Fruit fly (Drosophila melanogaster): ENCODE measurements around the gene CG14683.

The CG14683 gene

DNA sequence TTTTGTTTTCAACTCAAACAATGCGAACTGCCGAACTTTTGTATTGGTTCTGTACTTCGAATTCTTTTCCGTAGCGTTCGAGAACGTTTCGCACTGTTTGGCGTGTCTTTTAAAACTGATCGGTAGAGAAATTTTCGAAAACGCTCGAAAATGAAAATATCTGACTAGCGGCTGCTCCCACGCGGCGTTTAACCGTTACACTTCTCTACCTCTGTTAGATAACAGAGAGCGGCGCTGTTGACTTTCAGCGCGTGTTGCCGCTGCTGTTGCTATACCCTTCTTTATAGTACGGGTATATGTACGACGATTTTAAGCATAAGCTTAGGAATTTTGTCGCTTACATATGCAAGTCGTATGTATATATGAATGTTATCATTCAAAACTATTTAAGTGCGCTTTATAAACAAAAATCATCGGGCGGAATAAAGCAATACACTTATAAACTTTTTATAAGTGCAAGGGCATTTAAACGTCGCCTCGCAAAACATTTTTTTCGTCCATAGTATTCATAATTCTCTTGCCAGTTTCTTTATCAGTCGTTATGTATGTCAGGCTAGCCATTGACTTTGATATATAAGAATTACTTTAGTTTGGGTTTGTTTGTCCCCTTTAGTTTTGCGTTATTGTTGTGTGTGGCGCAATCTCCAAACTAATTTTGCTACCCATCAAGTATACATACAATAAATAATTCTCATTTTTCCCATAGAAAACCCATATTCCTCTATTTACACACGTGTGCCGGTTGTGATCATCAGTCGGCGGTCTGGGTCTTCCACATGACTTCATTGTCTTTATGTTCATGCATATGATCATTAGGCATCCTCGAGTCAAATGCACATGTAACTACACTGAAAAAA, 15.4 kb upstream of the CG14683 start, which contains the start of gene Phyhd1 (continued):
- peak; percentile 83 for TF ChIP-seq Jarid2 (GFP tag; optimal IDR thresholded peaks at IDR 0.05)
- TF ChIP-seq pros (GFP tag; optimal IDR thresholded peaks at IDR 0.05), result peak; percentile 16
- peak; percentile 98 for TF ChIP-seq CG2120 (GFP tag; optimal IDR thresholded peaks at IDR 0.05)
- peak; percentile 95 for TF ChIP-seq CG18599 (GFP tag; optimal IDR thresholded peaks at IDR 0.05)
- no peak for TF ChIP-seq cg (GFP tag; optimal IDR thresholded peaks at IDR 0.05)
- TF ChIP-seq Taf1 (GFP tag; IDR thresholded peaks at IDR 0.05), result peak; percentile 73
- peak; percentile 97 for TF ChIP-seq CG12769 (tag; optimal IDR thresholded peaks at IDR 0.05)
- TF ChIP-seq bcd (GFP tag; optimal IDR thresholded peaks at IDR 0.05), result peak; percentile 95
- TF ChIP-seq chn (GFP tag; optimal IDR thresholded peaks at IDR 0.05), result peak; percentile 95
- TF ChIP-seq croc (GFP tag; conservative IDR thresholded peaks at IDR 0.05), result peak; percentile 84
- peak; percentile 91 for TF ChIP-seq Mrtf (GFP tag; IDR thresholded peaks at IDR 0.05)
- TF ChIP-seq peb (GFP tag; IDR thresholded peaks at IDR 0.05), result peak; percentile 83
- TF ChIP-seq gt (GFP tag; IDR thresholded peaks at IDR 0.05), result peak; percentile 32; the same call in 1 of the 2 replicates
- TF ChIP-seq Atf-2 (GFP tag; optimal IDR thresholded peaks at IDR 0.05), result peak; percentile 96
- peak; percentile 95 for TF ChIP-seq salm (tag; optimal IDR thresholded peaks at IDR 0.05)
- peak; percentile 98 for TF ChIP-seq unpg (GFP tag; optimal IDR thresholded peaks at IDR 0.05)
- peak; percentile 92 for TF ChIP-seq btn (GFP tag; optimal IDR thresholded peaks at IDR 0.05)
- TF ChIP-seq danr (GFP tag; IDR thresholded peaks at IDR 0.05), result peak; percentile 70
- peak; percentile 94 for TF ChIP-seq CG12155 (GFP tag; optimal IDR thresholded peaks at IDR 0.05)
- peak; percentile 97 for TF ChIP-seq CG10959 (GFP tag; IDR thresholded peaks at IDR 0.05)
- TF ChIP-seq ap (GFP tag; IDR thresholded peaks at IDR 0.05), result peak; percentile 89
- TF ChIP-seq so (GFP tag; IDR thresholded peaks at IDR 0.05), result peak; percentile 96
- peak; percentile 86 for TF ChIP-seq ERR (GFP tag; optimal IDR thresholded peaks at IDR 0.05)
- no peak for TF ChIP-seq CG2129 (GFP tag; IDR thresholded peaks at IDR 0.05; ENCODE audit: partially characterized antibody)
- peak; percentile 90 for TF ChIP-seq pb (GFP tag; optimal IDR thresholded peaks at IDR 0.05)
- TF ChIP-seq Bgb (GFP tag; IDR thresholded peaks at IDR 0.05; ENCODE audit: partially characterized antibody), result no peak
- peak; percentile 89 for TF ChIP-seq caup (GFP tag; optimal IDR thresholded peaks at IDR 0.05; ENCODE audit: severe bottlenecking)
- peak; percentile 97 for TF ChIP-seq CG12071 (GFP tag; optimal IDR thresholded peaks at IDR 0.05)
- peak; percentile 89 for TF ChIP-seq Usf (GFP tag; optimal IDR thresholded peaks at IDR 0.05)
- peak; percentile 92 for TF ChIP-seq Spps (tag; optimal IDR thresholded peaks at IDR 0.05)
- TF ChIP-seq CG4360 (GFP tag; IDR thresholded peaks at IDR 0.05), result peak; percentile 77
- TF ChIP-seq CG6272 (GFP tag; IDR thresholded peaks at IDR 0.05), result peak; percentile 89
- peak; percentile 93 for TF ChIP-seq CG12659 (GFP tag; optimal IDR thresholded peaks at IDR 0.05)
- peak; percentile 94 for TF ChIP-seq Six4 (GFP tag; optimal IDR thresholded peaks at IDR 0.05)
- peak; percentile 53; the same call in 1 of the 2 replicates for TF ChIP-seq Doc2 (GFP tag; IDR thresholded peaks at IDR 0.05)
- TF ChIP-seq lmd (GFP tag; IDR thresholded peaks at IDR 0.05), result peak; percentile 97
- TF ChIP-seq dmrt11E (tag; optimal IDR thresholded peaks at IDR 0.05), result peak; percentile 94
- TF ChIP-seq dm (GFP tag; optimal IDR thresholded peaks at IDR 0.05), result peak; percentile 93
- TF ChIP-seq CG5245 (GFP tag; optimal IDR thresholded peaks at IDR 0.05), result peak; percentile 91
- TF ChIP-seq CG6813 (GFP tag; optimal IDR thresholded peaks at IDR 0.05), result peak; percentile 89
- peak; percentile 96 for TF ChIP-seq Dad (GFP tag; optimal IDR thresholded peaks at IDR 0.05)
- peak; percentile 88 for TF ChIP-seq MBD-R2 (GFP tag; IDR thresholded peaks at IDR 0.05)
- TF ChIP-seq dpn (GFP tag; optimal IDR thresholded peaks at IDR 0.05), result peak; percentile 90 to 95
- peak; percentile 95 for TF ChIP-seq dmrt99B (tag; optimal IDR thresholded peaks at IDR 0.05)
- TF ChIP-seq HmgD (GFP tag; optimal IDR thresholded peaks at IDR 0.05), result peak; percentile 95
- TF ChIP-seq Ssrp (tag; optimal IDR thresholded peaks at IDR 0.05), result peak; percentile 91
- peak; percentile 92 for TF ChIP-seq Mad (GFP tag; optimal IDR thresholded peaks at IDR 0.05)
- peak; percentile 81 for TF ChIP-seq nerfin-1 (tag; optimal IDR thresholded peaks at IDR 0.05)
- peak; percentile 92 for TF ChIP-seq CG17361 (GFP tag; IDR thresholded peaks at IDR 0.05)

All from whole organism, embryonic.